Fruit fly (Drosophila melanogaster): ENCODE results near the gene GlcAT-S.

GlcAT-S gene

DNA sequence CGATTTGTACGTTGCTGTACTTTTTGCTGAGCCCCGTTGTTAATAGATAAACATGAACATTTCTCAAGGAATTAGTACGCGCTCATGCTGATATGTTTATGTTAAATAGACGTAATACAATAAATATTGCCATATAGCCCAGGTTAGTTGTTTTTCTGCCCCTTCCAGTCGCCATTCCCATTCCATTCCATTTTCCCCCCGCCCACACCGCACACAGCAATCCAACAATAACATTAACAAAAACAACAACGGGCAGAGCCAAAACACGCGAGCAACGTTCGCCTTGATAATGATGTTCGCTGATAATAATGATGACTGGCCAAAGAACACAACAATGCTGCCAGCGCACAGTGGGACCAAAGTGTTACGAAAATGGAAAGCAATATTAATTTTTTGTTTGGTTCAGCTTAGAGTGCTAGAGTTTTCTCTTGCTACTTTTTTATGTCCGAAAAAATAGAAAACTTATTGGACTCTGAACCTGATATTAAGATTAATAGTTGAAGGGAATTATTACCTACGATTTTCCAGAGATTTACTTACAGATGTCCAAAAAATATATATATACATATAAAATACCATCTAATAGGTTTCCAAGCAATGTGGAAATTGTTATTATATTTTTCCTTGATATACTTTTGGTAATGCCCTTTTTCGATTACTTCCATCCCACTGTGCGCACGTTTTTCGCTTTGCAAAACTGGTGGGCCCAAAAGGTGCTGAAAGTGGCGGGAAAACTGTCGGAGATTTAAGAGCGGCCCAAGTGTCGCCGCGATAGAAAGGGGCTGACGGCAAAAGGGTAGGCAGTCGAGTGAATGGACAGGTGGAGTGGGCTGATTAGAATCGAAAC is 46.5 kb upstream of the GlcAT-S start (continued):
- peak; percentile 85 for TF ChIP-seq Kr (GFP tag; optimal IDR thresholded peaks at IDR 0.05)
- TF ChIP-seq wdn (GFP tag; IDR thresholded peaks at IDR 0.05): no peak; the same call in 1 of the 2 replicates
- no peak for TF ChIP-seq Doc3 (GFP tag; IDR thresholded peaks at IDR 0.05; ENCODE audit: partially characterized antibody)
- peak; percentile 95 for TF ChIP-seq Chrac-16 (GFP tag; optimal IDR thresholded peaks at IDR 0.05)
- TF ChIP-seq Dad (GFP tag; optimal IDR thresholded peaks at IDR 0.05): peak; percentile 80
- peak; percentile 83 for TF ChIP-seq CG7357 (GFP tag; IDR thresholded peaks at IDR 0.05)
- TF ChIP-seq CG6791 (GFP tag; IDR thresholded peaks at IDR 0.05; ENCODE audit: partially characterized antibody): no peak
- peak; percentile 82 for TF ChIP-seq tup (GFP tag; optimal IDR thresholded peaks at IDR 0.05)
- no peak; the same call in 1 of the 2 replicates for TF ChIP-seq Bgb (GFP tag; IDR thresholded peaks at IDR 0.05; ENCODE audit: partially characterized antibody)
- TF ChIP-seq ci (GFP tag; IDR thresholded peaks at IDR 0.05): peak; percentile 81
- peak; percentile 92 for TF ChIP-seq vfl (GFP tag; optimal IDR thresholded peaks at IDR 0.05)
- peak; percentile 96 for TF ChIP-seq zen (tag; optimal IDR thresholded peaks at IDR 0.05)
- peak; percentile 71 for TF ChIP-seq Ets65A (GFP tag)
- TF ChIP-seq croc (GFP tag; conservative IDR thresholded peaks at IDR 0.05): peak; percentile 87
- no peak for TF ChIP-seq CG42726 (GFP tag; IDR thresholded peaks at IDR 0.05; ENCODE audit: partially characterized antibody)
- TF ChIP-seq CG11504 (tag; optimal IDR thresholded peaks at IDR 0.05): peak; percentile 99
- peak; percentile 89 for TF ChIP-seq ems (GFP tag; optimal IDR thresholded peaks at IDR 0.05)
- peak; percentile 97 for TF ChIP-seq CG12391 (tag; optimal IDR thresholded peaks at IDR 0.05)
- peak; percentile 72 for TF ChIP-seq Nf-YA (GFP tag; IDR thresholded peaks at IDR 0.05)
- TF ChIP-seq unc-4 (GFP tag; IDR thresholded peaks at IDR 0.05; ENCODE audit: partially characterized antibody): no peak; the same call in 1 of the 2 replicates
- TF ChIP-seq CG7786 (GFP tag; optimal IDR thresholded peaks at IDR 0.05): peak; percentile 82
- TF ChIP-seq CG4854 (GFP tag; optimal IDR thresholded peaks at IDR 0.05): peak; percentile 87
- TF ChIP-seq Elba2 (GFP tag; optimal IDR thresholded peaks at IDR 0.05): peak; percentile 80
- peak; percentile 98 for TF ChIP-seq CG7839 (tag; optimal IDR thresholded peaks at IDR 0.05)
- peak; percentile 56 for TF ChIP-seq stwl (tag; optimal IDR thresholded peaks at IDR 0.05)
- TF ChIP-seq CG6175 (GFP tag; IDR thresholded peaks at IDR 0.05): peak; percentile 65; the same call in 2 of the 3 replicates
- TF ChIP-seq zf30C (GFP tag; optimal IDR thresholded peaks at IDR 0.05): no peak
- TF ChIP-seq CG32767 (GFP tag; IDR thresholded peaks at IDR 0.05): peak; percentile 85
- peak; percentile 67 for TF ChIP-seq CG17186 (GFP tag; optimal IDR thresholded peaks at IDR 0.05)
- TF ChIP-seq tx (GFP tag; optimal IDR thresholded peaks at IDR 0.05): peak; percentile 85
- peak; percentile 91 for TF ChIP-seq CG1602 (GFP tag; optimal IDR thresholded peaks at IDR 0.05)
- no peak for TF ChIP-seq nerfin-2 (GFP tag; IDR thresholded peaks at IDR 0.05; ENCODE audit: partially characterized antibody)
- TF ChIP-seq Hr3 (GFP tag; optimal IDR thresholded peaks at IDR 0.05): peak; percentile 95
- peak; percentile 95 for TF ChIP-seq CG6689 (GFP tag; IDR thresholded peaks at IDR 0.05)
- TF ChIP-seq CG34224 (GFP tag; IDR thresholded peaks at IDR 0.05; ENCODE audit: partially characterized antibody): 0 out of 3 replicates have a peak, but pooled peaks have one; percentile 26
- peak; percentile 91 for TF ChIP-seq gsb (GFP tag; IDR thresholded peaks at IDR 0.05)
- TF ChIP-seq danr (GFP tag; IDR thresholded peaks at IDR 0.05): peak; percentile 84
- TF ChIP-seq Atf3 (GFP tag; optimal IDR thresholded peaks at IDR 0.05): peak; percentile 1
- TF ChIP-seq sc (optimal IDR thresholded peaks at IDR 0.05): no peak
- TF ChIP-seq sc (GFP tag; optimal IDR thresholded peaks at IDR 0.05): peak; percentile 95
- TF ChIP-seq Side (GFP tag; optimal IDR thresholded peaks at IDR 0.05): peak; percentile 79
- TF ChIP-seq CG10654 (GFP tag; optimal IDR thresholded peaks at IDR 0.05): peak; percentile 90
- peak; percentile 90 for TF ChIP-seq Fer2 (tag; optimal IDR thresholded peaks at IDR 0.05)
- peak; percentile 98 for TF ChIP-seq cwo (GFP tag; optimal IDR thresholded peaks at IDR 0.05)
- peak; percentile 96 for TF ChIP-seq CG10979 (tag; optimal IDR thresholded peaks at IDR 0.05)
- TF ChIP-seq CG12942 (GFP tag; optimal IDR thresholded peaks at IDR 0.05): peak; percentile 91
- peak; percentile 64; the same call in 2 of the 3 replicates for TF ChIP-seq gce (GFP tag; IDR thresholded peaks at IDR 0.05)
- peak in 1 of 2 experiments; percentile 74 for TF ChIP-seq insv (GFP tag; optimal IDR thresholded peaks at IDR 0.05)

Data from whole organism, embryonic.